Fruit fly (Drosophila melanogaster): Measurements from ENCODE around the gene ttm2.

The ttm2 gene

DNA sequence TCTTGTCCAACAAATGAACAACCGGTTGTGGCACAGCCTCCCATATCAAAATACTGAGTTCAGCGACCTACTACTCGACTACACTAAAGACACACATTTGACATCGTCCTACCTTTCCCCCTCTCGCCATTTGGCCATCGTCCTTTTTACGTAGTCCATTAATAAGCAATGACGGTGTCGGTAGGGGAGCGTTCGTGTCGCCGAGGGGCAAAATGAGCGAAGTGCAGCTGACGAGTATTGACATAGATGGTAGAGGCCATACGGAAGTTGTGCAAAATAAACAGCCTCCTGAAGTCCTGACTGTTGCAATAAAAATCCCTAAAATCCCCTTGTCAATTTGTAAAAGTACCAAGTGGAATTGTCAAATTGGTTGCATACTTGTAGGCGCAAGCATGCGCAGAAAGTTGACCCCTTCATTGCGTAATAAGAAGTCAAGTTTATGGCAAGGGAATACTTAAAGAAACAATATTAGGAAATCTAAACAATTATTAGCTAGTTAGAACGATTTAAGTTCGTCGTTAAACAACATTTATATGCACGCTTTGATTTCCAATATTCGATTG is 16.7 kb downstream of the ttm2 start (continued):
- TF ChIP-seq Fer3 (tag; optimal IDR thresholded peaks at IDR 0.05) (no peak), ci (GFP tag; IDR thresholded peaks at IDR 0.05) (no peak), CG1024 (GFP tag; IDR thresholded peaks at IDR 0.05) (no peak), CHES-1-like (GFP tag; optimal IDR thresholded peaks at IDR 0.05) (no peak), Med (GFP tag) (peak; percentile 49)

DNA sequence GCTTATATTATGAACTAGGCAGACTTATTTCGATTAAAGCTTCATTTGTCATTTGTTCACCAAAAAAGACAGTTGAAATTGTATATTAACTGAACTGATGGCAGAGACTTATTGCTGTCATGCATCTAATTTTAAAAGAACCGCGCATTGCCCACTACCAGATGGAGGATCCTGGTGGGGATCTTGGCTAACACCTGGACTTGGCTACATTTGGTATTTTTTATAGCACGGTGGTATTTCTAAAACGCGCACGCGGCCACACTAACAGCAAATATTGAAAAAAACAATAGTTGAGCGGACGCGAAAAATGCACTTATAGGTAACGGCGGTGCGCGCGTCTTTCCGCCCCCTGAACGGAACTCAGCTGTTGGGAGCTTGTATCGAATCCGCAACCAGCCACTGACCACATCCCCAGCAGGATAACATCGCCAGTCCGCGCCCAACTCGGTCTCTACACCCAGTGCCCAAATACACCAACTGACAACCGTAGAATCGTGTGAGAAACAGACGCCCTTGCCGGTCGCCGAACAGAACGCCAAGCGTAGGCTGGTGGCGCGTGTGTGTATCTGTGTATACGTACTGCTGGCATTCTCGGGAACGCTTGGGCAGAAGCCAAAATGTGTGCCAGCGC is 17.3 kb downstream of the ttm2 start:
- TF ChIP-seq CG9876 (GFP tag; optimal IDR thresholded peaks at IDR 0.05) (no peak), CG8478 (optimal IDR thresholded peaks at IDR 0.05) (no peak), CG12769 (tag; optimal IDR thresholded peaks at IDR 0.05) (peak; percentile 86), CG11696 (GFP tag; IDR thresholded peaks at IDR 0.05) (no peak), ci (GFP tag; IDR thresholded peaks at IDR 0.05) (peak; percentile 51; the same call in 1 of the 3 replicates), CG33213 (GFP tag; optimal IDR thresholded peaks at IDR 0.05) (peak; percentile 51), CG7271 (tag; optimal IDR thresholded peaks at IDR 0.05) (peak; percentile 6), Bdp1 (GFP tag; optimal IDR thresholded peaks at IDR 0.05) (no peak), CG14014 (GFP tag; IDR thresholded peaks at IDR 0.05) (peak; percentile 31; the same call in 1 of the 2 replicates), Sox100B (GFP tag; optimal IDR thresholded peaks at IDR 0.05) (no peak), CG8290 (GFP tag; optimal IDR thresholded peaks at IDR 0.05) (peak; percentile 43), CG8290 (tag; optimal IDR thresholded peaks at IDR 0.05) (peak in 1 of 2 experiments; percentile 50), HmgD (GFP tag; optimal IDR thresholded peaks at IDR 0.05) (peak; percentile 16), emc (GFP tag; optimal IDR thresholded peaks at IDR 0.05) (no peak), CG13287 (GFP tag; IDR thresholded peaks at IDR 0.05; ENCODE audit: partially characterized antibody) (peak; percentile 24; the same call in 1 of the 2 replicates), dm (GFP tag; optimal IDR thresholded peaks at IDR 0.05) (peak; percentile 17), Med (GFP tag) (peak; percentile 79), ems (GFP tag; optimal IDR thresholded peaks at IDR 0.05) (no peak), TFAM (GFP tag; optimal IDR thresholded peaks at IDR 0.05) (no peak), scrt (GFP tag; optimal IDR thresholded peaks at IDR 0.05) (peak; percentile 9), row (GFP tag; IDR thresholded peaks at IDR 0.05) (peak; percentile 10; the same call in 1 of the 3 replicates), Myb (GFP tag; optimal IDR thresholded peaks at IDR 0.05) (peak; percentile 74), amos (GFP tag; IDR thresholded peaks at IDR 0.05; ENCODE audit: partially characterized antibody) (no peak), Side (GFP tag; optimal IDR thresholded peaks at IDR 0.05) (peak; percentile 3), CG6791 (GFP tag; IDR thresholded peaks at IDR 0.05; ENCODE audit: partially characterized antibody) (0 out of 3 replicates have a peak, but pooled peaks have one; percentile 7), gcm (GFP tag; optimal IDR thresholded peaks at IDR 0.05) (no peak), sens (GFP tag) (peak; percentile 44), CG10267 (tag; optimal IDR thresholded peaks at IDR 0.05) (peak; percentile 57), Ets65A (GFP tag) (no peak), CG33557 (GFP tag; optimal IDR thresholded peaks at IDR 0.05) (peak; percentile 39), usp (GFP tag; optimal IDR thresholded peaks at IDR 0.05) (no peak), dysf (GFP tag; IDR thresholded peaks at IDR 0.05) (no peak), chinmo (GFP tag; IDR thresholded peaks at IDR 0.05; ENCODE audit: partially characterized antibody) (peak; percentile 81; the same call in 2 of the 4 replicates), gce (GFP tag; IDR thresholded peaks at IDR 0.05) (no peak), CG2116 (GFP tag; optimal IDR thresholded peaks at IDR 0.05) (peak; percentile 56), slbo (GFP tag; IDR thresholded peaks at IDR 0.05) (no peak), mirr (GFP tag; optimal IDR thresholded peaks at IDR 0.05) (no peak), Gsc (GFP tag; IDR thresholded peaks at IDR 0.05) (no peak), pho (GFP tag; optimal IDR thresholded peaks at IDR 0.05) (peak; percentile 10), ap (GFP tag; IDR thresholded peaks at IDR 0.05) (no peak), D19A (tag; optimal IDR thresholded peaks at IDR 0.05) (peak; percentile 23), Neu2 (GFP tag; optimal IDR thresholded peaks at IDR 0.05; ENCODE audit: borderline replicate concordance) (peak; percentile 34), pros (GFP tag; optimal IDR thresholded peaks at IDR 0.05) (no peak), Dp (GFP tag; optimal IDR thresholded peaks at IDR 0.05) (peak; percentile 93), pzg (GFP tag; optimal IDR thresholded peaks at IDR 0.05) (peak; percentile 93), CG14667 (GFP tag; IDR thresholded peaks at IDR 0.05) (no peak)
